Fruit fly (Drosophila melanogaster): ENCODE measurements around the gene CG13795.

The CG13795 gene

DNA sequence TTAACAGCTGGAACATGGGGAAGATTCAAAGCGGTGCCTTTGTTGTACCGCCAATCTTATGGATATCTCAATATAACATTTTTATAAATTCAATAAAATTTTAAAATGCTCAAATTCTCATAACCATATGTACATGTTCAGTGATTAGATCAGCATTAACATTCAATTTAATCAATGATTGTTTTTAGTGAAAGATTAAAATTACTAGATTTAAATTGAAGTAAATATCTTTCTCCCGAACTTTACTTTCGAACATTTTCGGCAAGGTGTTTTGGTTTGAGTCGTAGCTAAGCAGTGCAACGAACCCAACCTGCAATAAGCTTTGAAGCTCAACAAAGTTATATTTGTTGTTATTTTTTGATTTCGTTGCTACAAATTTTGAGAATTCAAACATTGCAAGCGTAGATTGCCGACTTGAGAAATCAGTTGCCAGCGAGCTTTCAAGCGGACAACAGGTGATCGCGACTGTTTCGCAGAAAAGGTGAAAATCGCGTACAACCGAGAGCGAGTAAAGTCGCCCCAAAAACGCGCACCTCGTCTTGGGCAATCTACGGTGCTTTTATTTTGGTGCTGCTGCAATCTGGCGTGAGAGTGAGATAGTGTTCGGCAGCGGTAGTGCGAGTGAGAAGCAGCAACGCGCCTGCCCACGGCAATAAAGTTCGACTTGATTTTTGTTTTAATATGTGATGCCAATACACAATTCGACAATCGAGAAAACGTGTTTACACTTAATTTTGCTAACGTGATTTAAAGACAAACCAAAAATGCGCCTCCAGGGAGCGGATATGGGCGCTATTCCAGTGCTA is 23.5 kb downstream of the CG13795 start, which contains the start of gene Tep3 (continued):
- TF ChIP-seq CG12769 (tag; optimal IDR thresholded peaks at IDR 0.05) (peak; percentile 5), amos (GFP tag; IDR thresholded peaks at IDR 0.05; ENCODE audit: partially characterized antibody) (no peak; the same call in 1 of the 2 replicates), CG7839 (tag; optimal IDR thresholded peaks at IDR 0.05) (peak; percentile 48), vvl (GFP tag; IDR thresholded peaks at IDR 0.05) (0 out of 2 replicates have a peak, but pooled peaks have one; percentile 30), HLH3B (GFP tag; IDR thresholded peaks at IDR 0.05) (peak; percentile 19; the same call in 1 of the 2 replicates), fd3F (GFP tag; optimal IDR thresholded peaks at IDR 0.05) (peak; percentile 27), Deaf1 (tag; optimal IDR thresholded peaks at IDR 0.05) (peak; percentile 25), Jarid2 (GFP tag; optimal IDR thresholded peaks at IDR 0.05) (peak; percentile 55), CG17328 (GFP tag; IDR thresholded peaks at IDR 0.05) (no peak), Mrtf (GFP tag; IDR thresholded peaks at IDR 0.05) (no peak), CG10366 (GFP tag; IDR thresholded peaks at IDR 0.05) (0 out of 2 replicates have a peak, but pooled peaks have one; percentile 15), otp (GFP tag; IDR thresholded peaks at IDR 0.05) (no peak), bcd (GFP tag; optimal IDR thresholded peaks at IDR 0.05) (peak; percentile 41), MTF-1 (GFP tag; optimal IDR thresholded peaks at IDR 0.05; ENCODE audit: borderline replicate concordance) (no peak), salm (tag; optimal IDR thresholded peaks at IDR 0.05) (no peak), lbe (GFP tag; optimal IDR thresholded peaks at IDR 0.05) (peak; percentile 13), Atf6 (GFP tag; IDR thresholded peaks at IDR 0.05) (no peak), Fer3 (tag; optimal IDR thresholded peaks at IDR 0.05) (peak; percentile 33), CG7786 (GFP tag; optimal IDR thresholded peaks at IDR 0.05) (peak; percentile 22), CG3847 (GFP tag; IDR thresholded peaks at IDR 0.05) (0 out of 2 replicates have a peak, but pooled peaks have one; percentile 19), HLH4C (GFP tag; IDR thresholded peaks at IDR 0.05; ENCODE audit: partially characterized antibody) (no peak), pb (GFP tag; optimal IDR thresholded peaks at IDR 0.05) (no peak), gfzf (GFP tag; optimal IDR thresholded peaks at IDR 0.05) (peak; percentile 29), Bteb2 (GFP tag; optimal IDR thresholded peaks at IDR 0.05) (peak; percentile 15), Eip74EF (GFP tag; optimal IDR thresholded peaks at IDR 0.05) (no peak), CG13287 (GFP tag; IDR thresholded peaks at IDR 0.05; ENCODE audit: partially characterized antibody) (peak; percentile 31; the same call in 1 of the 2 replicates), CG7745 (tag; optimal IDR thresholded peaks at IDR 0.05) (no peak), CG15601 (tag; optimal IDR thresholded peaks at IDR 0.05) (peak; percentile 23), seq (GFP tag; IDR thresholded peaks at IDR 0.05) (no peak), NK7.1 (GFP tag; optimal IDR thresholded peaks at IDR 0.05) (no peak), CG17186 (GFP tag; optimal IDR thresholded peaks at IDR 0.05) (no peak), slbo (GFP tag; IDR thresholded peaks at IDR 0.05) (peak; percentile 43; the same call in 1 of the 2 replicates), Ptx1 (GFP tag; IDR thresholded peaks at IDR 0.05) (peak; percentile 24; the same call in 1 of the 2 replicates), CG32532 (GFP tag; IDR thresholded peaks at IDR 0.05) (peak; percentile 62), Dip2 (GFP tag; IDR thresholded peaks at IDR 0.05) (no peak), Hand (GFP tag; optimal IDR thresholded peaks at IDR 0.05) (no peak), HmgZ (tag; optimal IDR thresholded peaks at IDR 0.05) (peak; percentile 10), PHDP (tag; optimal IDR thresholded peaks at IDR 0.05) (peak; percentile 50), sisA (GFP tag; IDR thresholded peaks at IDR 0.05) (no peak), BtbVII (GFP tag; optimal IDR thresholded peaks at IDR 0.05) (no peak), Dfd (GFP tag; optimal IDR thresholded peaks at IDR 0.05) (no peak), CG9817 (tag; optimal IDR thresholded peaks at IDR 0.05) (peak; percentile 14), CG2120 (GFP tag; optimal IDR thresholded peaks at IDR 0.05) (peak; percentile 74), Elba2 (GFP tag; optimal IDR thresholded peaks at IDR 0.05) (no peak), CG18619 (GFP tag; optimal IDR thresholded peaks at IDR 0.05) (peak; percentile 7), CG4360 (GFP tag; IDR thresholded peaks at IDR 0.05) (0 out of 2 replicates have a peak, but pooled peaks have one; percentile 18), sr (GFP tag; IDR thresholded peaks at IDR 0.05) (peak; percentile 71), row (GFP tag; IDR thresholded peaks at IDR 0.05) (peak; percentile 38; the same call in 1 of the 3 replicates)
